Fruit fly (Drosophila melanogaster): ENCODE results near the gene CG5039.

Gene CG5039

DNA sequence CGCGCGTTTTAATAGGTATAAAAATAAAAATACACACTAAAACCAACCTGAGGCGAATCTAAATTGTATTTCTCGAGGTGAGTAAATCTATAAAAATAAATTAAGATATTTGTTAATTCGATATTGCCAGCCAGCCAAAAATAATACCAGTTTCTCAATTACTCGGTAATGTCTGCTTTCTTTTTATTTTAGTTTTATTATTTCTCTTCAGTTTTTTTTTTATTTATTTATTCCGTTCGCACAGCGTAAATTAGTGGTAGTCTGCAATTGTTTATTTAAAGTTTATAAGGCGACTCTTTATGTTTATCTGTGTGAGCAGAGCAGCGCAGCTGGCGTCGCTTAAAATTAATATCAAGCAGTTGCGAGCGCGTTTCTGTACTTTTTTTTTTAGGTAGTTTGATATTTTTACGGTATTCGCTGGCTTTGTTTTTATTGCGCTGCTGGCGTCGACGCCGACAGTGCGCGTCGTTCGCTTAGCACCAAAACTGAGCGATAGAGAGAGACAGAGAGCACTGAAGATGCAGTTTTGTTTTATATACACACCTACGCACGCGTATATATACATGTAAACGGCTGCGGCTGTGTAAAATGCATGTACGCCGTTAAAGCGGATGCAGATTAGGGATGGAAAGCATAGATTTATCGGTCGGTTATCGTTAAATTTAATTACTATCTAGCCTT is 30.8 kb upstream of the CG5039 start (continued):
- TF ChIP-seq CG12659 (GFP tag; optimal IDR thresholded peaks at IDR 0.05) (peak; percentile 30), ind (GFP tag; optimal IDR thresholded peaks at IDR 0.05) (no peak), CG17612 (GFP tag; IDR thresholded peaks at IDR 0.05) (no peak), CG6254 (GFP tag; optimal IDR thresholded peaks at IDR 0.05) (peak; percentile 27), Lpt (GFP tag; optimal IDR thresholded peaks at IDR 0.05) (no peak), sr (GFP tag; IDR thresholded peaks at IDR 0.05) (peak; percentile 97), Gug (GFP tag; IDR thresholded peaks at IDR 0.05) (no peak), Dref (GFP tag; IDR thresholded peaks at IDR 0.05) (peak; percentile 50), Dp (GFP tag; optimal IDR thresholded peaks at IDR 0.05) (peak; percentile 4), grau (tag; optimal IDR thresholded peaks at IDR 0.05) (peak; percentile 25), CG11723 (GFP tag; optimal IDR thresholded peaks at IDR 0.05) (no peak), CG1024 (GFP tag; IDR thresholded peaks at IDR 0.05) (no peak), Neu2 (GFP tag; optimal IDR thresholded peaks at IDR 0.05; ENCODE audit: borderline replicate concordance) (peak; percentile 3), BEAF-32 (GFP tag; optimal IDR thresholded peaks at IDR 0.05) (peak; percentile 37), zfh1 (GFP tag; IDR thresholded peaks at IDR 0.05) (peak; percentile 62; the same call in 2 of the 3 replicates), gfzf (GFP tag; optimal IDR thresholded peaks at IDR 0.05) (peak; percentile 7), Abd-B (GFP tag; optimal IDR thresholded peaks at IDR 0.05) (peak; percentile 28), CG31365 (tag; optimal IDR thresholded peaks at IDR 0.05) (peak; percentile 71), CG17186 (GFP tag; optimal IDR thresholded peaks at IDR 0.05) (peak; percentile 60), CG6765 (GFP tag; optimal IDR thresholded peaks at IDR 0.05) (peak; percentile 22), trem (tag; optimal IDR thresholded peaks at IDR 0.05) (peak; percentile 49), Drgx (GFP tag; IDR thresholded peaks at IDR 0.05) (peak; percentile 66), lilli (GFP tag; optimal IDR thresholded peaks at IDR 0.05) (no peak), Hmx (GFP tag; optimal IDR thresholded peaks at IDR 0.05) (no peak), CG12155 (GFP tag; optimal IDR thresholded peaks at IDR 0.05) (no peak), fd64A (GFP tag; optimal IDR thresholded peaks at IDR 0.05) (peak; percentile 69)

DNA sequence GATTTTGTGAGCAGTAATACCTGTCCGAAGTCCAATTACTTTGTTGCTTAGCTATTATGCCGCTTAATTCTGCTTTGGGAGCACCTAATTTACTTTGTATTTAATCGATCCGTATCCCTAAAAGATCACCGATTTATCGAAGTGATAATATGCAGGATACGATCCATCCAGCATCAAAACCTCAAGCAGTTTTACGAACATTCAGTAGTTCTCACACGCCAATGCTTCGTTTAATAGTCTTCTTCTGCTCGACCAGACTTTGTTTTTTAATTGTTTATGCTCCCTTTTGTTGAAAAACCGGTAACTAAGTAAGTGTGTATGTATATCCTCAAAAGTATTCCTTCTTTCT is 30.3 kb upstream of the CG5039 start:
- TF ChIP-seq gcm2 (GFP tag; optimal IDR thresholded peaks at IDR 0.05) (no peak), ssp (GFP tag; IDR thresholded peaks at IDR 0.05) (no peak), NC2α (GFP tag; optimal IDR thresholded peaks at IDR 0.05) (no peak), phol (tag; optimal IDR thresholded peaks at IDR 0.05) (no peak), Nf-YC (tag; optimal IDR thresholded peaks at IDR 0.05) (no peak), CG8765 (GFP tag; IDR thresholded peaks at IDR 0.05) (no peak), CG6854 (GFP tag; optimal IDR thresholded peaks at IDR 0.05) (no peak), ab (GFP tag; optimal IDR thresholded peaks at IDR 0.05) (no peak), Nf-YB (GFP tag; optimal IDR thresholded peaks at IDR 0.05) (no peak), CG14710 (tag; optimal IDR thresholded peaks at IDR 0.05) (peak; percentile 35), gt (GFP tag; IDR thresholded peaks at IDR 0.05) (no peak), gce (GFP tag; IDR thresholded peaks at IDR 0.05) (0 out of 3 replicates have a peak, but pooled peaks have one; percentile 0), CG18262 (tag; optimal IDR thresholded peaks at IDR 0.05) (peak; percentile 1), ase (GFP tag; IDR thresholded peaks at IDR 0.05) (no peak), CG8290 (GFP tag; optimal IDR thresholded peaks at IDR 0.05) (peak; percentile 38), CG8290 (tag; optimal IDR thresholded peaks at IDR 0.05) (peak in 1 of 2 experiments; percentile 64), dimm (GFP tag; IDR thresholded peaks at IDR 0.05) (no peak), dpn (GFP tag; optimal IDR thresholded peaks at IDR 0.05) (peak in 1 of 2 experiments; percentile 5), wek (GFP tag; optimal IDR thresholded peaks at IDR 0.05) (no peak), cg (GFP tag; optimal IDR thresholded peaks at IDR 0.05) (peak; percentile 30), CG1792 (GFP tag; optimal IDR thresholded peaks at IDR 0.05) (no peak), chm (GFP tag; IDR thresholded peaks at IDR 0.05) (0 out of 2 replicates have a peak, but pooled peaks have one; percentile 2), CG17361 (GFP tag; IDR thresholded peaks at IDR 0.05) (no peak), CG8089 (GFP tag; optimal IDR thresholded peaks at IDR 0.05) (no peak), CG6683 (GFP tag; optimal IDR thresholded peaks at IDR 0.05) (no peak), Dll (GFP tag; IDR thresholded peaks at IDR 0.05; ENCODE audit: partially characterized antibody) (0 out of 4 replicates have a peak, but pooled peaks have one; percentile 6), zfh1 (GFP tag; IDR thresholded peaks at IDR 0.05) (no peak)

Data from whole organism, embryonic.